Worm (Caenorhabditis elegans) whole organism, L1 larva: ENCODE data around the gene ntl-4.

Experiments
- C04F5.9 ChIP-seq: sonication (generic microtip); optimal IDR thresholded peaks from 2 replicates; lab custom pipeline; 2016; ENCODE audit warnings: missing genetic modification characterization, missing compliant biosample characterization
- ama-1 ChIP-seq: fragments of 150-350 bp; optimal IDR thresholded peaks from 2 replicates; lab custom pipeline; 2014
- elt-2 ChIP-seq: sonication (generic microtip); optimal IDR thresholded peaks from 2 replicates; lab custom pipeline; 2016; ENCODE audit warnings: missing genetic modification characterization, mild to moderate bottlenecking, inconsistent platforms, missing compliant biosample characterization, missing genetic modification reagents
- fkh-8 ChIP-seq: sonication (generic microtip); optimal IDR thresholded peaks from 2 replicates; lab custom pipeline; 2016; ENCODE audit warnings: mild to moderate bottlenecking, missing genetic modification characterization, missing compliant biosample characterization
- lin-39 ChIP-seq: fragments of 150-350 bp; optimal IDR thresholded peaks from 2 replicates; lab custom pipeline; 2014; ENCODE audit warnings: missing biosample characterization, missing genetic modification reagents, missing genetic modification characterization
- tbx-2 ChIP-seq: sonication (generic microtip); optimal IDR thresholded peaks from 2 replicates; lab custom pipeline; 2016; ENCODE audit warnings: missing genetic modification characterization, missing compliant biosample characterization
- zag-1 ChIP-seq: fragments of 150-350 bp; optimal IDR thresholded peaks from 2 replicates; lab custom pipeline; 2014; ENCODE audit warnings: missing biosample characterization, missing genetic modification characterization

DNA sequence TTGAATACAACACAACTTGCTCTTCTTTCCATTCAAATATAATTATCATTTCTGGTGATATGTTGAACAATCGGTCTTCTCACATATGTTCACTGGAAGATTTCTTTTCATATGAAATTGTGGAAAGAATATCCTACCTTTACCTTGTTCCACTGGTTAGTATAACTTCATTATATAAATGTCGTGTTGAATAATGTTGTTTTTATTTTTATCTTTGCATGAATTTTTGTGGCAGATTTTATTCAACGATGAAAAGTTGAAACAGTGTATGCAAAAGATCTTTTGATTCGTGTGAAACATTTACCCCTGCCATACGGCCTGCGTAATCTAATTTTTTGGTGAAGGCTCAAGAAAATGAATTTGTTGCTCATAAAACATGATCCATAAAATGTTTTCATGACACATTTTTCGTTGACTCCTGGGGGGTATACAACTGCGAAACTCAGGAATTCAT lies 51.5 kb downstream of the ntl-4 start:
- no peak for TF ChIP-seq elt-2 (tag; lab: Kevin White, UChicago)
- no peak for TF ChIP-seq ama-1 (lab: Kevin White, UChicago)
- TF ChIP-seq fkh-8 (tag; lab: Kevin White, UChicago): no peak
- TF ChIP-seq tbx-2 (tag; lab: Kevin White, UChicago): no peak
- no peak for TF ChIP-seq lin-39 (tag; lab: Kevin White, UChicago)
- TF ChIP-seq zag-1: no peak
- TF ChIP-seq C04F5.9 (tag; lab: Kevin White, UChicago): no peak
